Worm (Caenorhabditis elegans) whole organism, L4 larva: ENCODE data around the gene H37A05.4.
A peak's percentile ranks its signal among the peaks of the same experiment; 100 is the strongest.

Source experiments
- F37D6.2 ChIP-seq: sonication (generic microtip); optimal IDR thresholded peaks from 2 replicates; lab custom pipeline; 2016; ENCODE audit warnings: mild to moderate bottlenecking, missing genetic modification characterization, missing compliant biosample characterization
- T20F7.1 ChIP-seq: fragments of 200-800 bp; sonication (Bioruptor generic); optimal IDR thresholded peaks from 2 replicates; lab custom pipeline; 2018; ENCODE audit warnings: mild to moderate bottlenecking, missing genetic modification characterization, missing compliant biosample characterization
- T26A8.4 ChIP-seq: fragments of 200-800 bp; sonication (Bioruptor generic); IDR thresholded peaks from 2 replicates; pipeline ENCODE4 v1.3.6; 2022; ENCODE audit warnings: missing genetic modification characterization, missing compliant biosample characterization
- Y105C5A.15 ChIP-seq: fragments of 200-800 bp; sonication (Bioruptor generic); IDR thresholded peaks from 2 replicates; pipeline ENCODE4 v1.3.6; 2022; ENCODE audit warnings: missing genetic modification characterization, missing compliant biosample characterization
- Y48G9A.11 ChIP-seq: fragments of 200-800 bp; sonication (Bioruptor generic); IDR thresholded peaks from 2 replicates; pipeline ENCODE4 v1.3.6; 2022; ENCODE audit warnings: missing genetic modification reagents, missing genetic modification characterization, missing compliant biosample characterization
- Y5F2A.4 ChIP-seq: fragments of 200-800 bp; sonication (Bioruptor generic); optimal IDR thresholded peaks from 2 replicates; lab custom pipeline; 2018; ENCODE audit warnings: mild to moderate bottlenecking, missing genetic modification characterization, missing compliant biosample characterization
- Y75B8A.6 ChIP-seq: fragments of 200-800 bp; sonication (Bioruptor generic); IDR thresholded peaks from 2 replicates; pipeline ENCODE4 v1.3.6; 2022; ENCODE audit warnings: missing genetic modification reagents, missing genetic modification characterization, missing compliant biosample characterization
- ZK337.2 ChIP-seq: fragments of 200-800 bp; sonication (Bioruptor generic); IDR thresholded peaks from 2 replicates; pipeline ENCODE4 v1.3.6; 2022; ENCODE audit warnings: missing genetic modification reagents, missing genetic modification characterization, missing compliant biosample characterization
- aha-1 ChIP-seq: fragments of 150-350 bp; peaks from one replicate; lab custom pipeline; 2014; ENCODE audit warnings: missing biosample characterization, missing genetic modification characterization
- aly-2 ChIP-seq: sonication (generic microtip); optimal IDR thresholded peaks from 2 replicates; lab custom pipeline; 2018; ENCODE audit warnings: missing biosample characterization, missing genetic modification characterization
- ama-1 ChIP-seq: fragments of 150-350 bp; optimal IDR thresholded peaks from 2 replicates; lab custom pipeline; 2014; ENCODE audit warnings: inconsistent platforms, mixed read lengths
- daf-16 ChIP-seq, 3 experiments: sonication (generic microtip); optimal IDR thresholded peaks; 2 replicates each; lab custom pipeline; 2016 to 2017; ENCODE audit warnings: missing genetic modification characterization in 3 of 3, missing genetic modification reagents in 3 of 3, mild to moderate bottlenecking in 2 of 3, missing compliant biosample characterization in 2 of 3, missing biosample characterization in 1 of 3, moderate library complexity in 1 of 3
- daf-8 ChIP-seq: fragments of 200-800 bp; sonication (Bioruptor generic); IDR thresholded peaks from 2 replicates; pipeline ENCODE4 v1.3.6; 2022; ENCODE audit warnings: missing genetic modification characterization, missing compliant biosample characterization
- dmd-6 ChIP-seq: fragments of 200-800 bp; sonication (Bioruptor generic); IDR thresholded peaks from 2 replicates; pipeline ENCODE4 v1.3.6; 2022; ENCODE audit warnings: missing genetic modification reagents, missing genetic modification characterization, missing compliant biosample characterization
- dve-1 ChIP-seq: sonication (generic microtip); optimal IDR thresholded peaks from 2 replicates; lab custom pipeline; 2017; ENCODE audit warnings: antibody characterized with exemption, mild to moderate bottlenecking, missing genetic modification characterization, missing compliant biosample characterization; ENCODE audit not compliant: insufficient read depth
- fos-1 ChIP-seq: fragments of 150-350 bp; optimal IDR thresholded peaks from 2 replicates; lab custom pipeline; 2014; ENCODE audit warnings: missing biosample characterization, missing genetic modification characterization
- hif-1 ChIP-seq, 2 experiments: sonication (generic microtip); optimal IDR thresholded peaks; 2 replicates each; lab custom pipeline; 2016 to 2017; ENCODE audit warnings: missing compliant biosample characterization in 2 of 2, missing genetic modification characterization in 2 of 2, missing genetic modification reagents in 2 of 2, missing genotype in 2 of 2, mild to moderate bottlenecking in 1 of 2
- hlh-11 ChIP-seq: fragments of 200-800 bp; sonication (Bioruptor generic); optimal IDR thresholded peaks from 2 replicates; lab custom pipeline; 2018; ENCODE audit warnings: mild to moderate bottlenecking, missing genetic modification characterization, missing compliant biosample characterization
- hlh-30 ChIP-seq: sonication (generic microtip); optimal IDR thresholded peaks from 2 replicates; lab custom pipeline; 2017; ENCODE audit warnings: antibody characterized with exemption, mild to moderate bottlenecking, missing genetic modification characterization, missing compliant biosample characterization; ENCODE audit not compliant: insufficient read depth
- jun-1 ChIP-seq: fragments of 150-350 bp; optimal IDR thresholded peaks from 2 replicates; lab custom pipeline; 2014; ENCODE audit warnings: missing biosample characterization, missing genetic modification reagents, missing genetic modification characterization
- lir-3 ChIP-seq: sonication (generic microtip); optimal IDR thresholded peaks from 2 replicates; lab custom pipeline; 2016; ENCODE audit warnings: mild to moderate bottlenecking, missing genetic modification characterization, missing compliant biosample characterization
- lsy-2 ChIP-seq, 2 experiments: fragments of 150-350 bp in 1 of 2; sonication (generic microtip) in 1 of 2; optimal IDR thresholded peaks; 2 replicates each; lab custom pipeline; 2014 to 2017; ENCODE audit warnings: missing biosample characterization in 2 of 2, missing genetic modification characterization in 2 of 2
- madf-5 ChIP-seq, 2 experiments: fragments of 200-800 bp; sonication (Bioruptor generic); IDR thresholded peaks; 2 replicates each; pipeline ENCODE4 v1.3.6; 2022; ENCODE audit warnings: missing compliant biosample characterization in 2 of 2, missing genetic modification characterization in 2 of 2
- madf-9 ChIP-seq: fragments of 200-800 bp; sonication (Bioruptor generic); conservative IDR thresholded peaks from 2 replicates; pipeline ENCODE4 v1.3.6; 2022; ENCODE audit warnings: missing genetic modification reagents, missing genetic modification characterization, missing compliant biosample characterization
- mdl-1 ChIP-seq, 2 experiments: fragments of 150-350 bp in 1 of 2; sonication (generic microtip) in 1 of 2; optimal IDR thresholded peaks; 2 replicates each; lab custom pipeline; 2014 to 2017; ENCODE audit warnings: missing biosample characterization in 2 of 2, missing genetic modification characterization in 2 of 2
- mep-1 ChIP-seq: fragments of 150-350 bp; sonication (generic microtip); optimal IDR thresholded peaks from 3 replicates; lab custom pipeline; 2014; ENCODE audit warnings: missing biosample characterization, missing genetic modification characterization
- mes-2 ChIP-seq: sonication (generic microtip); optimal IDR thresholded peaks from 2 replicates; lab custom pipeline; 2016; ENCODE audit warnings: missing genotype, mild to moderate bottlenecking, missing genetic modification characterization, missing compliant biosample characterization; ENCODE audit not compliant: poor library complexity, severe bottlenecking
- mxl-2 ChIP-seq: fragments of 200-800 bp; sonication (Bioruptor generic); conservative IDR thresholded peaks from 2 replicates; pipeline ENCODE4 v1.3.6; 2022; ENCODE audit warnings: missing genetic modification reagents, missing genetic modification characterization, missing compliant biosample characterization
- mxl-3 ChIP-seq: fragments of 200-800 bp; sonication (Bioruptor generic); optimal IDR thresholded peaks from 2 replicates; lab custom pipeline; 2018; ENCODE audit warnings: mild to moderate bottlenecking, missing genetic modification characterization, missing compliant biosample characterization
- nhr-102 ChIP-seq: sonication (generic microtip); optimal IDR thresholded peaks from 2 replicates; lab custom pipeline; 2016; ENCODE audit warnings: mild to moderate bottlenecking, missing genetic modification characterization, moderate library complexity, missing compliant biosample characterization
- nhr-25 ChIP-seq: sonication (generic microtip); optimal IDR thresholded peaks from 2 replicates; lab custom pipeline; 2017; ENCODE audit warnings: missing genetic modification characterization, mild to moderate bottlenecking, missing compliant biosample characterization, antibody characterized with exemption, moderate library complexity, borderline replicate concordance; ENCODE audit not compliant: insufficient read depth
- nhr-28 ChIP-seq: fragments of 150-350 bp; optimal IDR thresholded peaks from 2 replicates; lab custom pipeline; 2014; ENCODE audit warnings: missing biosample characterization, missing genetic modification characterization
- nhr-41 ChIP-seq: fragments of 200-800 bp; sonication (Bioruptor generic); IDR thresholded peaks from 2 replicates; pipeline ENCODE4 v1.3.6; 2022; ENCODE audit warnings: missing genetic modification reagents, missing genetic modification characterization, missing compliant biosample characterization
- nhr-48 ChIP-seq: sonication (generic microtip); optimal IDR thresholded peaks from 2 replicates; lab custom pipeline; 2016; ENCODE audit warnings: mild to moderate bottlenecking, missing genetic modification characterization, missing compliant biosample characterization
- nhr-6 ChIP-seq: fragments of 150-350 bp; optimal IDR thresholded peaks from 2 replicates; lab custom pipeline; 2014; ENCODE audit warnings: missing biosample characterization, missing genetic modification characterization
- nhr-77 ChIP-seq: fragments of 150-350 bp; optimal IDR thresholded peaks from 2 replicates; lab custom pipeline; 2014; ENCODE audit warnings: missing biosample characterization, missing genetic modification characterization
- pqm-1 ChIP-seq: sonication (generic microtip); optimal IDR thresholded peaks from 2 replicates; lab custom pipeline; 2017; ENCODE audit warnings: missing biosample characterization, missing genetic modification characterization
- saeg-2 ChIP-seq: fragments of 200-800 bp; sonication (Bioruptor generic); IDR thresholded peaks from 2 replicates; pipeline ENCODE4 v1.3.6; 2022; ENCODE audit warnings: missing genetic modification reagents, missing genetic modification characterization, missing compliant biosample characterization
- sdz-12 ChIP-seq: fragments of 200-800 bp; sonication (Bioruptor generic); optimal IDR thresholded peaks from 2 replicates; lab custom pipeline; 2018; ENCODE audit warnings: mild to moderate bottlenecking, missing genetic modification characterization, missing compliant biosample characterization
- snpc-1.2 ChIP-seq: fragments of 200-800 bp; sonication (Bioruptor generic); IDR thresholded peaks from 2 replicates; pipeline ENCODE4 v1.3.6; 2022; ENCODE audit warnings: missing genetic modification reagents, missing genetic modification characterization, missing compliant biosample characterization
- unc-62 ChIP-seq, 3 experiments: fragments of 150-350 bp in 1 of 3; sonication (generic microtip); optimal IDR thresholded peaks in 2 of 3; peaks in 1 of 3; 1 replicate in 1 of 3; 2 replicates in 2 of 3; lab custom pipeline; 2014 to 2017; ENCODE audit warnings: missing biosample characterization in 3 of 3, missing genetic modification characterization in 3 of 3, missing genetic modification reagents in 3 of 3, missing genotype in 1 of 3
- zag-1 ChIP-seq: fragments of 150-350 bp; optimal IDR thresholded peaks from 2 replicates; lab custom pipeline; 2014; ENCODE audit warnings: missing biosample characterization, missing genetic modification characterization
- zfp-2 ChIP-seq: sonication (generic microtip); optimal IDR thresholded peaks from 2 replicates; lab custom pipeline; 2016; ENCODE audit warnings: mild to moderate bottlenecking, missing genetic modification characterization, missing compliant biosample characterization
- zfp-3 ChIP-seq: fragments of 200-800 bp; sonication (Bioruptor generic); conservative IDR thresholded peaks from 2 replicates; pipeline ENCODE4 v1.3.6; 2022; ENCODE audit warnings: missing genetic modification reagents, missing genetic modification characterization, missing compliant biosample characterization
- zip-11 ChIP-seq: fragments of 200-800 bp; sonication (Bioruptor generic); IDR thresholded peaks from 2 replicates; pipeline ENCODE4 v1.3.6; 2022; ENCODE audit warnings: missing genetic modification characterization, missing compliant biosample characterization
- zip-2 ChIP-seq: fragments of 150-350 bp; optimal IDR thresholded peaks from 2 replicates; lab custom pipeline; 2014; ENCODE audit warnings: missing biosample characterization, missing genetic modification characterization

H37A05.4 gene

DNA sequence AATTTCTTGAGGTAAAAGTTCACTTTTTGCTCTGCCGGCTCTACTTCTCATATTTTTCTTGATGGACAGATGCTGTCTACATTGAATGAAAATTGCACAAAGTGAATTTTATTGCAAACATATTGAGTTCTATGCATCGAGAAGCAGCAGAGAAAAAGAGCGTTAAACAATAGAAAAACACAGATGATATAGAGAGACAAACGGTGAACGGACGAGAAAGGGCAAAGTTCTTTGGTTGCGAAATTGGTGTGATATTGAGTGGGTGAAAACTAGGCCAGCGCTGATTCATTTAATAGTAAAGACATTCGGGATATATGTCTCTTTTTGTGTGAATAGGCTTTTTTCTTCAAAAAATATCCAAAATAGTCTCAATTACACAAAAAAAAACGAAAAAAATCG is 4.8 kb upstream of the H37A05.4 start:
- TF ChIP-seq jun-1 (tag; lab: Kevin White, UChicago) = no peak
- TF ChIP-seq hlh-11 (tag; lab: Kevin White, UChicago) = peak; percentile 9
- no peak for TF ChIP-seq fos-1 (tag; lab: Kevin White, UChicago)
- TF ChIP-seq Y48G9A.11 (GFP tag; lab: Robert Waterston, UW) = no peak
- no peak for TF ChIP-seq dve-1
- no peak for TF ChIP-seq nhr-6 (tag; lab: Kevin White, UChicago)
- TF ChIP-seq nhr-102 (tag; lab: Kevin White, UChicago) = no peak
- no peak for TF ChIP-seq zip-11 (GFP tag; lab: Robert Waterston, UW)
- TF ChIP-seq madf-5 (GFP tag; IDR thresholded peaks at IDR 0.05; lab: Robert Waterston, UW) = no peak
- no peak for TF ChIP-seq mxl-2 (GFP tag; lab: Robert Waterston, UW)
- TF ChIP-seq ZK337.2 (GFP tag; lab: Robert Waterston, UW) = no peak
- no peak for TF ChIP-seq nhr-25 (tag; lab: Kevin White, UChicago)
- TF ChIP-seq aly-2 = no peak
- no peak for TF ChIP-seq zip-2
- TF ChIP-seq Y5F2A.4 = no peak
- no peak for TF ChIP-seq ama-1 (lab: Kevin White, UChicago)
- peak; percentile 42; the same call in 1 of the 2 replicates for TF ChIP-seq dmd-6 (GFP tag; lab: Robert Waterston, UW)

DNA sequence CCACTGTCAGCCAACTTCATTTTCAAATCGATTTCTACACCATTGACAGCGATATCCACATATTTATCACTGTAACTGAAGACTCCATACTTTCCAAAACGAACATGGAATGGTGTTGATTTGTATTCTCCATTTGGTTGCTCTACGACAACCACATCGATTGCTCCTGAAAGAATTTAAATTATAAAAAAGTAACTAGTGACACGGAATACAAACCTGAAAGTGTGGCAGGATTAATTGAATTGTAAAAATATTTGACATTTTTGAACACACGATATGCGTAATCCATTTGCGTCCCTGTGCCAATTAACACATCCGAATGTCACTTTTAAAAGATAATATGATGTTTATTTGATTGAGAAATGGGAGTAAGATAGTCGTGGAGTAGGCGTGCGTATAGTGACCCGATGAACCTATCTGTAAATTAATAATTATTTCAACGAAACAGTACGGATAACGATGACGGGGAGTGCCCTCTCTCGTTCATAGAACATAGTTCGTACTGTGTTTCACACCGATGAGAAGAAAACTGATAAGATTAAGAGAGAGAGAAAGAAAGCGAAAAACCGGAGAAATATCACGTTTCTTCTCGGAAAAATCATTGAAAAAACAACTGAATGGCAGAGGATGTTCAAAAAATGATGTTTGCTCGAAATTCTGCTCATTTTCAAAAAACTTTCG is 4.3 kb upstream of the H37A05.4 start, which contains the start of gene lpin-1:
Gene lpin-1 (minus strand): TSS at position 417 of the 681 bp plus-strand sequence.
- TF ChIP-seq zfp-2 (no peak), lir-3 (tag; lab: Kevin White, UChicago) (no peak), nhr-41 (GFP tag; lab: Robert Waterston, UW) (peak; percentile 53; the same call in 1 of the 2 replicates), T20F7.1 (GFP tag; lab: Kevin White, UChicago) (peak; percentile 0), snpc-1.2 (GFP tag; lab: Robert Waterston, UW) (no peak), lsy-2 (tag; optimal IDR thresholded peaks at IDR 0.05; lab: Kevin White, UChicago) (peak in 1 of 2 experiments; percentile 8), daf-8 (GFP tag; lab: Robert Waterston, UW) (no peak), Y105C5A.15 (no peak), zag-1 (tag; lab: Kevin White, UChicago) (no peak), unc-62 (GFP tag; optimal IDR thresholded peaks at IDR 0.05 in 1 of 2; lab: Kevin White, UChicago) (peak in 1 of 2 experiments; percentile 60), unc-62 (tag; optimal IDR thresholded peaks at IDR 0.05; lab: Kevin White, UChicago) (no peak), zfp-3 (GFP tag; lab: Robert Waterston, UW) (0 out of 2 replicates have a peak, but pooled peaks have one; percentile 28), daf-16 (GFP tag; optimal IDR thresholded peaks at IDR 0.05; lab: Kevin White, UChicago) (no peak), daf-16 (tag; optimal IDR thresholded peaks at IDR 0.05; lab: Kevin White, UChicago) (peak; percentile 44), hif-1 (tag; optimal IDR thresholded peaks at IDR 0.05; lab: Kevin White, UChicago) (peak in 1 of 2 experiments; percentile 38), T26A8.4 (GFP tag; lab: Robert Waterston, UW) (no peak), nhr-28 (tag; lab: Kevin White, UChicago) (peak; percentile 77), hlh-11 (tag; lab: Kevin White, UChicago) (peak; percentile 85), F37D6.2 (tag; lab: Kevin White, UChicago) (no peak), hlh-30 (peak; percentile 20), aha-1 (peak; percentile 96), mxl-3 (GFP tag; lab: Kevin White, UChicago) (peak; percentile 70), dve-1 (peak; percentile 69), nhr-77 (tag; lab: Kevin White, UChicago) (peak; percentile 35), mep-1 (tag; lab: Kevin White, UChicago) (peak; percentile 40), saeg-2 (peak; percentile 11; the same call in 1 of the 2 replicates), sdz-12 (GFP tag; lab: Kevin White, UChicago) (peak; percentile 68), mes-2 (peak; percentile 6), pqm-1 (tag; lab: Kevin White, UChicago) (peak; percentile 16), Y75B8A.6 (no peak), mdl-1 (tag; optimal IDR thresholded peaks at IDR 0.05; lab: Kevin White, UChicago) (peak in 1 of 2 experiments; percentile 54), nhr-48 (peak; percentile 47), madf-9 (GFP tag; lab: Robert Waterston, UW) (no peak)
